Fruit fly (Drosophila melanogaster) whole organism, embryonic: ENCODE data around the gene BtbVII.

ENCODE experiments used
- BEAF-32 ChIP-seq: fragments of 200-800 bp; sonication (Bioruptor generic); optimal IDR thresholded peaks from 3 replicates; lab custom pipeline; 2017; ENCODE audit warnings: missing biosample characterization, missing genetic modification characterization, mild to moderate bottlenecking, moderate library complexity, missing genetic modification reagents
- CG10274 ChIP-seq: fragments of 200-800 bp; sonication (Bioruptor generic); optimal IDR thresholded peaks from 3 replicates; lab custom pipeline; 2017; ENCODE audit warnings: missing biosample characterization, mild to moderate bottlenecking, missing genetic modification characterization
- CG10979 ChIP-seq: fragments of 200-800 bp; sonication (Bioruptor generic); optimal IDR thresholded peaks from 2 replicates; lab custom pipeline; 2018; ENCODE audit warnings: missing biosample characterization, mild to moderate bottlenecking, missing genetic modification characterization, moderate library complexity
- CG13287 ChIP-seq: fragments of 200-800 bp; sonication (Bioruptor generic); IDR thresholded peaks from 2 replicates; pipeline ENCODE4 v1.3.6; 2022; ENCODE audit warnings: missing biosample characterization, missing genetic modification characterization; ENCODE audit not compliant: partially characterized antibody
- CG14710 ChIP-seq: fragments of 200-800 bp; sonication (Bioruptor generic); optimal IDR thresholded peaks from 3 replicates; lab custom pipeline; 2019; ENCODE audit warnings: missing biosample characterization, mild to moderate bottlenecking, missing genetic modification characterization, moderate library complexity
- CG15514 ChIP-seq: fragments of 200-800 bp; sonication (Bioruptor generic); optimal IDR thresholded peaks from 3 replicates; lab custom pipeline; 2017; ENCODE audit warnings: missing biosample characterization, missing genetic modification characterization, mild to moderate bottlenecking, moderate library complexity, missing genetic modification reagents
- CG2116 ChIP-seq: fragments of 200-800 bp; sonication (Bioruptor generic); optimal IDR thresholded peaks from 3 replicates; lab custom pipeline; 2018; ENCODE audit warnings: missing biosample characterization, mild to moderate bottlenecking, missing genetic modification characterization
- CG31441 ChIP-seq: fragments of 200-800 bp; sonication (Bioruptor generic); IDR thresholded peaks from 2 replicates; pipeline ENCODE4 v1.3.6; 2022; ENCODE audit warnings: missing biosample characterization, missing genetic modification characterization
- CG42726 ChIP-seq: fragments of 200-800 bp; sonication (Bioruptor generic); IDR thresholded peaks from 2 replicates; pipeline ENCODE4 v1.3.6; 2022; ENCODE audit warnings: missing biosample characterization, missing genetic modification characterization; ENCODE audit not compliant: partially characterized antibody
- CG4404 ChIP-seq: fragments of 200-800 bp; sonication (Bioruptor generic); IDR thresholded peaks from 2 replicates; pipeline ENCODE4 v1.3.6; 2022; ENCODE audit warnings: missing biosample characterization, missing genetic modification characterization
- CG4617 ChIP-seq: fragments of 200-800 bp; sonication (Bioruptor generic); optimal IDR thresholded peaks from 3 replicates; lab custom pipeline; 2016; ENCODE audit warnings: missing biosample characterization, missing genetic modification characterization, borderline replicate concordance
- CG6272 ChIP-seq: fragments of 200-800 bp; sonication (Bioruptor generic); IDR thresholded peaks from 2 replicates; pipeline ENCODE4 v1.3.6; 2022; ENCODE audit warnings: missing biosample characterization, missing genetic modification characterization
- CG6689 ChIP-seq: fragments of 200-800 bp; sonication (Bioruptor generic); IDR thresholded peaks from 2 replicates; pipeline ENCODE4 v1.3.6; 2022; ENCODE audit warnings: missing biosample characterization, missing genetic modification characterization
- CG6791 ChIP-seq: fragments of 200-800 bp; sonication (Bioruptor generic); IDR thresholded peaks from 3 replicates; pipeline ENCODE4 v1.3.6; 2022; ENCODE audit warnings: missing biosample characterization, missing genetic modification characterization; ENCODE audit not compliant: partially characterized antibody
- CG6813 ChIP-seq: fragments of 200-800 bp; sonication (Bioruptor generic); optimal IDR thresholded peaks from 2 replicates; lab custom pipeline; 2017; ENCODE audit warnings: missing biosample characterization, missing genetic modification characterization, mild to moderate bottlenecking, moderate library complexity, missing genetic modification reagents
- CG8281 ChIP-seq: fragments of 200-800 bp; sonication (Bioruptor generic); optimal IDR thresholded peaks from 2 replicates; lab custom pipeline; 2018; ENCODE audit warnings: missing biosample characterization, mild to moderate bottlenecking, missing genetic modification characterization, moderate library complexity
- CoRest ChIP-seq: fragments of 200-800 bp; sonication (Bioruptor generic); optimal IDR thresholded peaks from 3 replicates; lab custom pipeline; 2018; ENCODE audit warnings: missing biosample characterization, mild to moderate bottlenecking, missing genetic modification characterization, moderate library complexity
- Dbx ChIP-seq: fragments of 200-800 bp; sonication (Bioruptor generic); IDR thresholded peaks from 3 replicates; pipeline ENCODE4 v1.3.6; 2022; ENCODE audit warnings: missing biosample characterization, missing genetic modification characterization
- Dll ChIP-seq: fragments of 200-800 bp; sonication (Bioruptor generic); IDR thresholded peaks from 4 replicates; pipeline ENCODE4 v1.3.6; 2022; ENCODE audit warnings: missing biosample characterization, missing genetic modification characterization; ENCODE audit not compliant: partially characterized antibody
- Dref ChIP-seq: fragments of 200-800 bp; sonication (Bioruptor generic); IDR thresholded peaks from 2 replicates; pipeline ENCODE4 v1.3.6; 2022; ENCODE audit warnings: missing biosample characterization, missing genetic modification characterization
- E2f1 ChIP-seq: fragments of 200-800 bp; sonication (Bioruptor generic); IDR thresholded peaks from 2 replicates; pipeline ENCODE4 v1.3.6; 2022; ENCODE audit warnings: missing biosample characterization, missing genetic modification characterization
- Elba2 ChIP-seq: fragments of 200-800 bp; sonication (Bioruptor generic); optimal IDR thresholded peaks from 3 replicates; lab custom pipeline; 2016; ENCODE audit warnings: missing biosample characterization, missing genetic modification characterization
- Max ChIP-seq: fragments of 200-800 bp; sonication (Bioruptor generic); optimal IDR thresholded peaks from 2 replicates; lab custom pipeline; 2016; ENCODE audit warnings: missing biosample characterization, mild to moderate bottlenecking, missing genetic modification characterization
- NC2α ChIP-seq: fragments of 200-800 bp; sonication (Bioruptor generic); optimal IDR thresholded peaks from 2 replicates; lab custom pipeline; 2016; ENCODE audit warnings: missing biosample characterization, missing genetic modification characterization
- NC2β ChIP-seq: fragments of 200-800 bp; sonication (Bioruptor generic); optimal IDR thresholded peaks from 2 replicates; lab custom pipeline; 2016; ENCODE audit warnings: missing biosample characterization, missing genetic modification characterization
- Neu2 ChIP-seq: fragments of 200-800 bp; sonication (Bioruptor generic); optimal IDR thresholded peaks from 3 replicates; lab custom pipeline; 2016; ENCODE audit warnings: missing biosample characterization, missing genetic modification characterization, borderline replicate concordance
- Nf-YB ChIP-seq: fragments of 200-800 bp; sonication (Bioruptor generic); optimal IDR thresholded peaks from 3 replicates; lab custom pipeline; 2019; ENCODE audit warnings: missing biosample characterization, mild to moderate bottlenecking, missing genetic modification characterization, moderate library complexity
- Sox100B ChIP-seq: fragments of 200-800 bp; sonication (Bioruptor generic); optimal IDR thresholded peaks from 3 replicates; lab custom pipeline; 2018; ENCODE audit warnings: missing biosample characterization, mild to moderate bottlenecking, missing genetic modification characterization
- Sry-δ ChIP-seq: fragments of 200-800 bp; sonication (Bioruptor generic); optimal IDR thresholded peaks from 2 replicates; lab custom pipeline; 2016; ENCODE audit warnings: missing biosample characterization, missing genetic modification characterization
- TFAM ChIP-seq: fragments of 200-800 bp; sonication (Bioruptor generic); optimal IDR thresholded peaks from 2 replicates; lab custom pipeline; 2017; ENCODE audit warnings: missing biosample characterization, missing genetic modification characterization, inconsistent platforms
- bbx ChIP-seq: fragments of 200-800 bp; sonication (Bioruptor generic); IDR thresholded peaks from 2 replicates; pipeline ENCODE4 v1.3.6; 2022; ENCODE audit warnings: missing biosample characterization, missing genetic modification characterization; ENCODE audit not compliant: partially characterized antibody
- chinmo ChIP-seq: fragments of 200-800 bp; sonication (Bioruptor generic); IDR thresholded peaks from 4 replicates; pipeline ENCODE4 v1.3.6; 2022; ENCODE audit warnings: missing biosample characterization, missing genetic modification characterization; ENCODE audit not compliant: partially characterized antibody
- crc ChIP-seq: fragments of 200-800 bp; sonication (Bioruptor generic); optimal IDR thresholded peaks from 2 replicates; lab custom pipeline; 2016; ENCODE audit warnings: missing biosample characterization, missing genetic modification characterization
- crp ChIP-seq, 2 experiments: fragments of 200-800 bp; sonication (Bioruptor generic); optimal IDR thresholded peaks; 2 replicates in 1 of 2; 3 replicates in 1 of 2; lab custom pipeline; 2017; ENCODE audit warnings: missing biosample characterization in 2 of 2, missing genetic modification characterization in 2 of 2, mild to moderate bottlenecking in 1 of 2, moderate library complexity in 1 of 2
- dmrt11E ChIP-seq: fragments of 200-800 bp; sonication (Bioruptor generic); optimal IDR thresholded peaks from 3 replicates; lab custom pipeline; 2018; ENCODE audit warnings: missing biosample characterization, mild to moderate bottlenecking, missing genetic modification characterization, moderate library complexity
- fd102C ChIP-seq: fragments of 200-800 bp; sonication (Bioruptor generic); optimal IDR thresholded peaks from 2 replicates; lab custom pipeline; 2018; ENCODE audit warnings: missing biosample characterization, mild to moderate bottlenecking, missing genetic modification characterization, moderate library complexity
- gcm ChIP-seq: fragments of 200-800 bp; sonication (Bioruptor generic); optimal IDR thresholded peaks from 2 replicates; lab custom pipeline; 2019; ENCODE audit warnings: missing biosample characterization, mild to moderate bottlenecking, missing genetic modification characterization, moderate library complexity
- hkb ChIP-seq, 2 experiments: fragments of 200-800 bp in 1 of 2; fragments of >200 bp in 1 of 2; sonication (Bioruptor generic) in 1 of 2; IDR thresholded peaks in 1 of 2; optimal IDR thresholded peaks in 1 of 2; 2 replicates each; pipeline versions ENCODE4 v1.3.6 to Lab custom; 2017 to 2022; ENCODE audit warnings: missing biosample characterization in 1 of 2, missing genetic modification characterization in 1 of 2
- lab ChIP-seq: fragments of 200-800 bp; sonication (Bioruptor generic); optimal IDR thresholded peaks from 3 replicates; lab custom pipeline; 2017; ENCODE audit warnings: missing biosample characterization, missing genetic modification characterization, mild to moderate bottlenecking, moderate library complexity, missing genetic modification reagents
- lbe ChIP-seq: fragments of 200-800 bp; sonication (Bioruptor generic); optimal IDR thresholded peaks from 2 replicates; lab custom pipeline; 2016; ENCODE audit warnings: missing biosample characterization, mild to moderate bottlenecking, missing genetic modification characterization
- nerfin-2 ChIP-seq: fragments of 200-800 bp; sonication (Bioruptor generic); IDR thresholded peaks from 2 replicates; pipeline ENCODE4 v1.3.6; 2022; ENCODE audit warnings: missing biosample characterization, missing genetic modification characterization; ENCODE audit not compliant: partially characterized antibody
- pho ChIP-seq: fragments of 200-800 bp; sonication (Bioruptor generic); optimal IDR thresholded peaks from 2 replicates; lab custom pipeline; 2016; ENCODE audit warnings: missing biosample characterization, missing genetic modification characterization
- pzg ChIP-seq: fragments of 200-800 bp; sonication (Bioruptor generic); optimal IDR thresholded peaks from 3 replicates; lab custom pipeline; 2018; ENCODE audit warnings: missing biosample characterization, mild to moderate bottlenecking, missing genetic modification characterization, moderate library complexity
- shn ChIP-seq: fragments of 200-800 bp; sonication (Bioruptor generic); optimal IDR thresholded peaks from 3 replicates; lab custom pipeline; 2016; ENCODE audit warnings: missing biosample characterization, missing genetic modification characterization
- so ChIP-seq: fragments of 200-800 bp; sonication (Bioruptor generic); IDR thresholded peaks from 3 replicates; pipeline ENCODE4 v1.3.6; 2022; ENCODE audit warnings: missing biosample characterization, missing genetic modification characterization
- stc ChIP-seq: fragments of 200-800 bp; sonication (Bioruptor generic); IDR thresholded peaks from 2 replicates; pipeline ENCODE4 v1.3.6; 2022; ENCODE audit warnings: missing biosample characterization, missing genetic modification characterization
- wor ChIP-seq: fragments of 200-800 bp; sonication (Bioruptor generic); IDR thresholded peaks from 2 replicates; pipeline ENCODE4 v1.3.6; 2022; ENCODE audit warnings: missing biosample characterization, missing genetic modification characterization
- zen2 ChIP-seq: fragments of 200-800 bp; sonication (Bioruptor generic); IDR thresholded peaks from 3 replicates; pipeline ENCODE4 v1.3.6; 2022; ENCODE audit warnings: missing biosample characterization, missing genetic modification characterization; ENCODE audit not compliant: partially characterized antibody

Gene BtbVII

DNA sequence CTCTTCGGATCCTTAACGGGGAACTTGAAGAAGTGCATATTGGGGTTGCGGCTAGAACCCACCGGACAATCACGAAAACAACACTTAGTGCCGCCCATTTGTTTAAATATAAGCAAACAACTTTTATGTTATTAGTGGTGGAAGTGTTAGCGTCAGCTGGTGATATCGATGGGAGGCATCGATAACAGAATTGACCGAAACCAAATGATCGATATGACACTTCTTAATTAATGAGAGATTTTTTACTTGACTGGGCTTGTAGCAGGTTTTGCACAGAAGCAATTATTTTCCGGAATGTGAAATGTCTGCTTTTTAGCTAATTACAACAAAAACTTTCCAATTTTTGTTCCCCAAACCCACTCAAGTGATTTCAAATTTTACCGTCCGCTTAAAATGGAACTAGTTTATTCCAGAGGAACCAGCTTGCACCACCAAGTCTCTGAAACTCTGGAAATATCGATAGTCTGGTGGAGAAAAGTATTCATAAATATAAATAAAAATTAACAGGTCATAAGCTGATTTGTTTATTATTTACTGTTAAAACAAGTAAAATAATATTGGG lies 44.0 kb downstream of the BtbVII start, which contains the start of gene CG14965 (continued):
- TF ChIP-seq chinmo (GFP tag; lab: Robert Waterston, UW) (no peak; the same call in 3 of the 4 replicates), pho (GFP tag; lab: Kevin White, UChicago) (no peak), fd102C (no peak), Dref (GFP tag; lab: Robert Waterston, UW) (peak; percentile 84), CG6791 (GFP tag; lab: Robert Waterston, UW) (peak; percentile 86), shn (no peak), nerfin-2 (peak; percentile 90), CG31441 (GFP tag; lab: Robert Waterston, UW) (no peak), Dll (peak; percentile 97), pzg (peak; percentile 64), stc (GFP tag; lab: Robert Waterston, UW) (no peak), crc (GFP tag; lab: Kevin White, UChicago) (no peak), CG2116 (GFP tag; lab: Kevin White, UChicago) (peak; percentile 80), so (GFP tag; lab: Robert Waterston, UW) (no peak), CG13287 (GFP tag; lab: Robert Waterston, UW) (peak; percentile 94), E2f1 (no peak), CG14710 (no peak), CG4617 (GFP tag; lab: Kevin White, UChicago) (no peak), CG8281 (no peak), Sox100B (GFP tag; lab: Kevin White, UChicago) (no peak), CG42726 (GFP tag; lab: Robert Waterston, UW) (peak; percentile 27; the same call in 1 of the 2 replicates), CG15514 (GFP tag; lab: Kevin White, UChicago) (peak; percentile 99), Dbx (GFP tag; lab: Robert Waterston, UW) (no peak), CG10274 (GFP tag; lab: Kevin White, UChicago) (no peak), Nf-YB (GFP tag; lab: Kevin White, UChicago) (no peak), CG6272 (GFP tag; lab: Robert Waterston, UW) (peak; percentile 30; the same call in 1 of the 2 replicates), CG6689 (GFP tag; lab: Robert Waterston, UW) (no peak), lab (GFP tag; lab: Kevin White, UChicago) (no peak), CoRest (tag; lab: Kevin White, UChicago) (no peak), hkb (optimal IDR thresholded peaks at IDR 0.05; lab: Kevin White, UChicago) (peak; percentile 34), hkb (GFP tag; IDR thresholded peaks at IDR 0.05; lab: Robert Waterston, UW) (no peak), NC2α (no peak), BEAF-32 (peak; percentile 95), bbx (peak; percentile 79), wor (no peak), Sry-δ (GFP tag; lab: Kevin White, UChicago) (peak; percentile 95), Elba2 (GFP tag; lab: Kevin White, UChicago) (no peak), lbe (GFP tag; lab: Kevin White, UChicago) (no peak), Max (GFP tag; lab: Kevin White, UChicago) (no peak), dmrt11E (tag; lab: Kevin White, UChicago) (no peak), gcm (no peak), CG10979 (tag; lab: Kevin White, UChicago) (no peak), crp (GFP tag; optimal IDR thresholded peaks at IDR 0.05; lab: Kevin White, UChicago) (peak in 1 of 2 experiments; percentile 81), NC2β (no peak), CG6813 (GFP tag; lab: Kevin White, UChicago) (no peak), Neu2 (GFP tag; lab: Kevin White, UChicago) (no peak), TFAM (GFP tag; lab: Kevin White, UChicago) (no peak), CG4404 (GFP tag; lab: Robert Waterston, UW) (no peak), zen2 (GFP tag; lab: Robert Waterston, UW) (peak; percentile 56; the same call in 1 of the 3 replicates)
